Worm (Caenorhabditis elegans) whole organism, mixed stage, embryonic: ENCODE results near the gene ZK1127.4.

Experiments used
- bed-3 ChIP-seq: fragments of 200-800 bp; sonication (Bioruptor generic); optimal IDR thresholded peaks from 3 replicates; lab custom pipeline; 2018; ENCODE audit warnings: mild to moderate bottlenecking, missing genetic modification characterization, moderate library complexity, missing compliant biosample characterization
- hlh-1 ChIP-seq: fragments of 150-350 bp; optimal IDR thresholded peaks from 2 replicates; lab custom pipeline; 2014; ENCODE audit warnings: missing biosample characterization, missing genetic modification reagents, missing genetic modification characterization
- sem-2 ChIP-seq: fragments of 200-800 bp; sonication (Bioruptor generic); optimal IDR thresholded peaks from 2 replicates; lab custom pipeline; 2018; ENCODE audit warnings: mild to moderate bottlenecking, missing genetic modification characterization, missing compliant biosample characterization
- snpc-4 ChIP-seq: fragments of 150-350 bp; optimal IDR thresholded peaks from 2 replicates; lab custom pipeline; 2014; ENCODE audit warnings: missing biosample characterization, missing genetic modification characterization
- unc-120 ChIP-seq: sonication (generic microtip); optimal IDR thresholded peaks from 2 replicates; lab custom pipeline; 2017; ENCODE audit warnings: missing genetic modification characterization, missing compliant biosample characterization; ENCODE audit not compliant: poor library complexity, severe bottlenecking
- unc-39 ChIP-seq: fragments of 150-350 bp; optimal IDR thresholded peaks from 2 replicates; lab custom pipeline; 2014; ENCODE audit warnings: missing biosample characterization, missing genetic modification characterization
- unc-62 ChIP-seq: fragments of 150-350 bp; optimal IDR thresholded peaks from 2 replicates; lab custom pipeline; 2014; ENCODE audit warnings: missing biosample characterization, missing genetic modification reagents, missing genetic modification characterization

DNA sequence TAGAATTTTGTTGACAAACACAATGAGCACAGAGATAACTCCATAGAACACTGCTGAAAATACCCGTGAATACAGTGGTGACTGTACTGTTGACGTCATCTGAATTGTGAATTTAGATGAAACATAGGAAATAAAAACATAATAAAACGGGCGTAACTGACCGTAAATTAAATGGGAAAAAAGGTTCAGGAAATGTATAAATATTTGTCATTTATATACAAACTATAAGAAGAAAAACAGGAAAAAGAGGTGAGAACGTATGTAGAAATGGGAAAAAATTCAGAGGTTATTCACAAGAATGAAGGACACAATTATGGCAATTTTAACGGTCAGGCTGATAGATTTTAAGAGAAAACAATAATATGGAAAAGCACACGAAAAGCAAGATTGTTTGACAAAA, 41.2 kb upstream of the ZK1127.4 start, which contains the start of gene sqv-7:
- TF ChIP-seq sem-2 (GFP tag; lab: Kevin White, UChicago) = no peak
- TF ChIP-seq hlh-1 (tag; lab: Kevin White, UChicago) = no peak
- TF ChIP-seq bed-3 (GFP tag; lab: Kevin White, UChicago) = no peak
- TF ChIP-seq unc-39 (tag; lab: Kevin White, UChicago) = no peak
- no peak for TF ChIP-seq unc-120 (tag; lab: Kevin White, UChicago)
- TF ChIP-seq snpc-4 (tag; lab: Kevin White, UChicago) = no peak
- no peak for TF ChIP-seq unc-62
